Worm (Caenorhabditis elegans) whole organism, L1 larva: ENCODE results near the gene flp-4.

ENCODE experiments used
- ama-1 ChIP-seq: fragments of 150-350 bp; optimal IDR thresholded peaks from 2 replicates; lab custom pipeline; 2014
- elt-3 ChIP-seq, 6 experiments: fragments of 150-350 bp in 1 of 6; sonication (generic microtip); optimal IDR thresholded peaks; 2 replicates each; lab custom pipeline; 2017 to 2018; ENCODE audit warnings: missing biosample characterization in 6 of 6, missing genetic modification characterization in 6 of 6, inconsistent platforms in 1 of 6
- hlh-4 ChIP-seq: sonication (generic microtip); optimal IDR thresholded peaks from 2 replicates; lab custom pipeline; 2016; ENCODE audit warnings: mild to moderate bottlenecking, missing genetic modification characterization, missing compliant biosample characterization
- lsy-2 ChIP-seq, 2 experiments: fragments of 150-350 bp; optimal IDR thresholded peaks; 2 replicates each; lab custom pipeline; 2014; ENCODE audit warnings: missing biosample characterization in 2 of 2, missing genetic modification characterization in 2 of 2
- mep-1 ChIP-seq: fragments of 150-350 bp; optimal IDR thresholded peaks from 2 replicates; lab custom pipeline; 2014; ENCODE audit warnings: missing biosample characterization, missing genetic modification characterization
- nhr-19 ChIP-seq: fragments of 200-800 bp; sonication (Bioruptor generic); conservative IDR thresholded peaks from 2 replicates; pipeline ENCODE4 v1.3.6; 2022; ENCODE audit warnings: missing genetic modification characterization, missing compliant biosample characterization
- nhr-28 ChIP-seq: fragments of 150-350 bp; optimal IDR thresholded peaks from 2 replicates; lab custom pipeline; 2014; ENCODE audit warnings: missing biosample characterization, missing genetic modification characterization
- nhr-77 ChIP-seq: fragments of 150-350 bp; optimal IDR thresholded peaks from 2 replicates; lab custom pipeline; 2014; ENCODE audit warnings: missing biosample characterization, missing genetic modification characterization
- xbp-1 ChIP-seq: sonication (generic microtip); optimal IDR thresholded peaks from 2 replicates; lab custom pipeline; 2016; ENCODE audit warnings: missing genetic modification characterization, missing compliant biosample characterization
- ztf-4 ChIP-seq: fragments of 150-350 bp; optimal IDR thresholded peaks from 2 replicates; lab custom pipeline; 2014; ENCODE audit warnings: missing biosample characterization, missing genetic modification characterization

- TF ChIP-seq ama-1 (lab: Kevin White, UChicago) (no peak), nhr-19 (GFP tag; lab: Robert Waterston, UW) (no peak), xbp-1 (tag; lab: Kevin White, UChicago) (no peak), elt-3 (tag; optimal IDR thresholded peaks at IDR 0.05; lab: Kevin White, UChicago) (no peak), ztf-4 (tag; lab: Kevin White, UChicago) (no peak), hlh-4 (tag; lab: Kevin White, UChicago) (no peak), mep-1 (tag; lab: Kevin White, UChicago) (no peak), nhr-77 (no peak), nhr-28 (tag; lab: Kevin White, UChicago) (no peak), lsy-2 (tag; optimal IDR thresholded peaks at IDR 0.05; lab: Kevin White, UChicago) (no peak)
Observed at ce11 chrII:10084482-10084881, 35.8 kb downstream of the flp-4 start.
